Worm (Caenorhabditis elegans): ENCODE results near the gene F53F8.4.

- TF ChIP-seq him-1 (tag; optimal IDR thresholded peaks at IDR 0.05) (no peak), W03F9.2 (tag; optimal IDR thresholded peaks at IDR 0.05) (no peak), dao-5 (tag; optimal IDR thresholded peaks at IDR 0.05) (no peak)
Observed at ce11 chrV:20670625-20671024, 20.9 kb downstream of the F53F8.4 start.

Data from whole organism, L4/young adult.